Worm (Caenorhabditis elegans) whole organism, L4/young adult: ENCODE data around the gene nuc-1.

Experiments used
- W03F9.2 ChIP-seq: fragments of 150-350 bp; optimal IDR thresholded peaks from 2 replicates; lab custom pipeline; 2014; ENCODE audit warnings: missing biosample characterization, missing genetic modification characterization
- dao-5 ChIP-seq: sonication (generic microtip); optimal IDR thresholded peaks from 2 replicates; lab custom pipeline; 2016; ENCODE audit warnings: missing genotype, missing genetic modification characterization, moderate library complexity, missing compliant biosample characterization
- him-1 ChIP-seq: sonication (generic microtip); optimal IDR thresholded peaks from 2 replicates; lab custom pipeline; 2016; ENCODE audit warnings: missing genotype, missing genetic modification reagents, missing genetic modification characterization, missing compliant biosample characterization

nuc-1 gene

ce11 chrX:9539294-9540030 lies at the start of gene nuc-1:
TSS of gene nuc-1 (plus strand) at chrX:9539905.
- TF ChIP-seq him-1 (tag; lab: Kevin White, UChicago) (no peak), dao-5 (tag; lab: Kevin White, UChicago) (no peak), W03F9.2 (tag; lab: Kevin White, UChicago) (no peak)

ce11 chrX:9491439-9491838 lies 48.3 kb upstream of the nuc-1 start:
- no peak for TF ChIP-seq him-1 (tag; lab: Kevin White, UChicago)
- no peak for TF ChIP-seq dao-5 (tag; lab: Kevin White, UChicago)
- no peak for TF ChIP-seq W03F9.2 (tag; lab: Kevin White, UChicago)

- no peak for TF ChIP-seq him-1 (tag; lab: Kevin White, UChicago)
- no peak for TF ChIP-seq dao-5 (tag; lab: Kevin White, UChicago)
- no peak for TF ChIP-seq W03F9.2 (tag; lab: Kevin White, UChicago)
Observed at ce11 chrX:9494661-9495060, 45.0 kb upstream of the nuc-1 start.

- no peak for TF ChIP-seq W03F9.2 (tag; lab: Kevin White, UChicago)
- TF ChIP-seq dao-5 (tag; lab: Kevin White, UChicago), result no peak
- TF ChIP-seq him-1 (tag; lab: Kevin White, UChicago), result no peak
Observed at ce11 chrX:9499355-9499754, 40.4 kb upstream of the nuc-1 start.

- TF ChIP-seq him-1 (tag; lab: Kevin White, UChicago), result no peak
- TF ChIP-seq W03F9.2 (tag; lab: Kevin White, UChicago), result no peak
- TF ChIP-seq dao-5 (tag; lab: Kevin White, UChicago), result no peak
Observed at ce11 chrX:9504221-9504620, 35.5 kb upstream of the nuc-1 start.

DNA sequence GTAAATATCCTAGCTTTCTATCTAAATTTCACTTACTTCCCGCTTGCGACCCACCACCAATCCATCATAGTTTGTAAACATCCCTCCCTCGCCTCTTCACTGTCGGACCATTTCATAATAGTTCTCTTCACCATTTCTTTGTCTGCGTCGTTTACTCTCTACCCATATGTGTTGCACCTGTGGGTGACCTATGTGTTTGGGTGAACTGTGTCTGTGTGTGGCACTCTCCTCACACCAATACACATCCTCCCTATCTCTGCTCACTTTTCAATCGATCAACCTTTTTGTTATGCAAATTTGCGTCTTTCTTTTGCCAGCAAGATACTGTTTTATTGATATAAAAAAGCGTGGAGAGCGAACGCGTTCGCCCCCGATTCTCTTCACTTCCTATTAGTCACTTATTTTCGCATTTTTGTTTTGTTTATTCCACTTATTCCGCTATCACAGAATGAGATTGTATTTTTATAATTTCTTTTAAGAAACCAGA lies 34.8 kb upstream of the nuc-1 start:
- TF ChIP-seq dao-5 (tag; lab: Kevin White, UChicago) (no peak), W03F9.2 (tag; lab: Kevin White, UChicago) (no peak), him-1 (tag; lab: Kevin White, UChicago) (no peak)

DNA sequence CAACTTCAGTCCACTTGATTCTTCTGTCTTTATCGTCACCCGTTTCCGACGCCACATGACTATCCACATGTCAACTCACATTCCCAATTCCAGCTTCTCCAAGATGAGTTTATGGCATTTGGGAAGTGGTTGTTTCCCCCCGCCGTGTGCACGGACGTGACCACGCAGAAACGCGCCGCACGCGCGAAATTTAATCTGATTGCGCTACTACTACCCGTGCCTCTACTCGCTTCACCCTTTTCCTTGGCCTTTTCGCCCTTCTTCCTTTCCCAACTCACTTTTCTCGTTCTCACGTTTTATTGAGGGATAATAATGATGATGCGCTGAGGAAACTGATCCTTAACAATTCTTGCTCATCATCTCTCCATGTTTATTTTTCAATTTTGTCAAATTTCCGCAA lies 33.4 kb upstream of the nuc-1 start:
- TF ChIP-seq him-1 (tag; lab: Kevin White, UChicago), result no peak
- no peak for TF ChIP-seq W03F9.2 (tag; lab: Kevin White, UChicago)
- TF ChIP-seq dao-5 (tag; lab: Kevin White, UChicago), result no peak

ce11 chrX:9508426-9509010 lies 31.2 kb upstream of the nuc-1 start:
- no peak for TF ChIP-seq dao-5 (tag; lab: Kevin White, UChicago)
- no peak for TF ChIP-seq him-1 (tag; lab: Kevin White, UChicago)
- TF ChIP-seq W03F9.2 (tag; lab: Kevin White, UChicago), result no peak

ce11 chrX:9509516-9509915 lies 30.2 kb upstream of the nuc-1 start:
- TF ChIP-seq dao-5 (tag; lab: Kevin White, UChicago), result no peak
- no peak for TF ChIP-seq W03F9.2 (tag; lab: Kevin White, UChicago)
- TF ChIP-seq him-1 (tag; lab: Kevin White, UChicago), result no peak

DNA sequence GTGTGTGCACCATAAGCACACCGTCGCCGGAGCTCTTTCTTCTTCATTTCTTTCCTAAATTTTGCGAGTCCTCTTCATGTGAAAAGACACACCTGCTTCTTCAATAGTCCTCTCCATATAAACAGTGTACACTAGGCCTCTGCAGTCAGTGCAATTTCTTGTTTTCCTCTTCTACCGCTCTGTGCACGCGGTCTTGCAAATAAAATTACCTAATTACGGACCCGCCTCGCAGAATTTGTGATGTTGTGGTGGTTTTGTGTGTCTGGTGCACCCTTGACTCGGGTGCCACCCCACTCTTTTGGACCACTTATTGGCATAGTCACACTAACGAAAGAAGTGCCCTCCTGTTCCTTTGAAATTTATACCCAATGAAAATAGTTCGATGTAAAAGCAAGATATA lies 29.8 kb upstream of the nuc-1 start:
- no peak for TF ChIP-seq dao-5 (tag; lab: Kevin White, UChicago)

DNA sequence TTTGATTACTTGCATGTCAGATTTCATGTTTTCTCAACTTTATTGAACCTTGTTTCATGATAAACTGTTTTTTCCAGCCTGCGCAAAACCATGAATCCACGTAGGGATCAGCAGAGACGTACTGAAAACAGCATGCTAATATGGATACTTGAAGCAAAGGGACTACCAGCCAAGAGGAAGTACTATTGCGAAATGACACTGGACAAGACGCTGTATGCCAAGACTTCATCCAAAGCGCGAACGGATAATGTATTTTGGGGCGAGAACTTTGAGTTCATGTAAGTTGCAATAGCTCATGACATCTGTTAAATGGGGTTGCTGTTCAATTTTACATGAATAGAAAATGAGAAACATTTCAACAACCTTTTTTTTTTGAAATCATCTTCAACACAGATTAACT lies 29.3 kb upstream of the nuc-1 start:
- no peak for TF ChIP-seq him-1 (tag; lab: Kevin White, UChicago)
- no peak for TF ChIP-seq W03F9.2 (tag; lab: Kevin White, UChicago)
- TF ChIP-seq dao-5 (tag; lab: Kevin White, UChicago), result no peak

DNA sequence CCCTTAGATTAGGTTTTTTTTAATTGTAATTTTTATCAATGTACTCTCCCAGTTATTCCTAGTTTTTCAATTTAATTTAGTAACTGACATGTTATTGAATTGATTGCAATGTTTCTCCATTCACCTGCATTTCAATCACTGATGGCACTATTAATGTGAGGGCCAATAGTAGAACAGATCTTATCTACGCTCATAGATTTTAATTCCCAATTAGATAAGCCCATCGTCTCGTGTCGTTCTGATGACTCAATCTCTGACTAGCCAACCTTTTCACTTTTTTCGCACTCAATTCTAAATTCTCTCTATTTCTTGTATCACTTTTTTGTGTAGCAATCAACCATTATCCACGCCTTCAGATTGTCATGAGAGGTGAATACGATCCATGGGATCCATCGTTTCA lies 27.2 kb upstream of the nuc-1 start:
- no peak for TF ChIP-seq him-1 (tag; lab: Kevin White, UChicago)
- no peak for TF ChIP-seq dao-5 (tag; lab: Kevin White, UChicago)
- TF ChIP-seq W03F9.2 (tag; lab: Kevin White, UChicago), result no peak

ce11 chrX:9517106-9517505 lies 22.6 kb upstream of the nuc-1 start, which contains the start of gene C07B5.2:
TSS of gene C07B5.2 (minus strand) at chrX:9517206.
- TF ChIP-seq him-1 (tag; lab: Kevin White, UChicago) (no peak), W03F9.2 (tag; lab: Kevin White, UChicago) (no peak), dao-5 (tag; lab: Kevin White, UChicago) (no peak)

ce11 chrX:9518719-9519118 lies 21.0 kb upstream of the nuc-1 start, which contains the start of gene C07B5.6:
TSS of gene C07B5.6 (plus strand) at chrX:9519019.
- TF ChIP-seq him-1 (tag; lab: Kevin White, UChicago) (no peak), W03F9.2 (tag; lab: Kevin White, UChicago) (no peak), dao-5 (tag; lab: Kevin White, UChicago) (no peak)
